Worm (Caenorhabditis elegans): ENCODE measurements around the gene gna-1.

ce11 chrV:10277579-10277978 lies 42.4 kb downstream of the gna-1 start, which contains the start of gene lys-1:
- TF ChIP-seq ztf-29 (GFP tag; IDR thresholded peaks at IDR 0.05) (no peak), tab-1 (GFP tag; IDR thresholded peaks at IDR 0.05) (no peak), flt-1 (GFP tag; IDR thresholded peaks at IDR 0.05) (no peak)
